Worm (Caenorhabditis elegans) whole organism, L1 larva: Measurements from ENCODE around the gene plpp-1.1.
A peak's percentile ranks its signal among the peaks of the same experiment; 100 is the strongest.

Experiments used
- aha-1 ChIP-seq: fragments of 150-350 bp; optimal IDR thresholded peaks from 2 replicates; lab custom pipeline; 2014; ENCODE audit warnings: missing biosample characterization, missing genetic modification characterization
- aly-2 ChIP-seq: fragments of 150-350 bp; optimal IDR thresholded peaks from 2 replicates; lab custom pipeline; 2014; ENCODE audit warnings: missing biosample characterization, missing genetic modification characterization
- ama-1 ChIP-seq: fragments of 150-350 bp; optimal IDR thresholded peaks from 2 replicates; lab custom pipeline; 2014
- blmp-1 ChIP-seq: fragments of 150-350 bp; optimal IDR thresholded peaks from 2 replicates; lab custom pipeline; 2014; ENCODE audit warnings: missing biosample characterization, missing genetic modification characterization
- ceh-63 ChIP-seq: fragments of 200-800 bp; sonication (Bioruptor generic); optimal IDR thresholded peaks from 2 replicates; lab custom pipeline; 2018; ENCODE audit warnings: mild to moderate bottlenecking, missing genetic modification characterization, missing compliant biosample characterization
- ceh-8 ChIP-seq: fragments of 200-800 bp; sonication (Bioruptor generic); optimal IDR thresholded peaks from 2 replicates; lab custom pipeline; 2018; ENCODE audit warnings: mild to moderate bottlenecking, missing genetic modification characterization, moderate library complexity, missing compliant biosample characterization
- ceh-82 ChIP-seq, 3 experiments: fragments of 150-350 bp in 1 of 3; sonication (generic microtip) in 2 of 3; optimal IDR thresholded peaks; 2 replicates each; lab custom pipeline; 2014 to 2017; ENCODE audit warnings: missing biosample characterization in 3 of 3, missing genetic modification characterization in 3 of 3
- ces-1 ChIP-seq: fragments of 150-350 bp; optimal IDR thresholded peaks from 2 replicates; lab custom pipeline; 2014; ENCODE audit warnings: missing biosample characterization, missing genetic modification reagents, missing genetic modification characterization
- egl-27 ChIP-seq, 2 experiments: fragments of 150-350 bp in 1 of 2; sonication (generic microtip); optimal IDR thresholded peaks; 3 replicates each; lab custom pipeline; 2017 to 2018; ENCODE audit warnings: missing biosample characterization in 2 of 2, missing genetic modification characterization in 2 of 2, missing genetic modification reagents in 2 of 2
- elt-2 ChIP-seq: sonication (generic microtip); optimal IDR thresholded peaks from 2 replicates; lab custom pipeline; 2016; ENCODE audit warnings: missing genetic modification characterization, mild to moderate bottlenecking, inconsistent platforms, missing compliant biosample characterization, missing genetic modification reagents
- elt-3 ChIP-seq, 6 experiments: fragments of 150-350 bp in 1 of 6; sonication (generic microtip); optimal IDR thresholded peaks; 2 replicates each; lab custom pipeline; 2017 to 2018; ENCODE audit warnings: missing biosample characterization in 6 of 6, missing genetic modification characterization in 6 of 6, inconsistent platforms in 1 of 6
- ets-5 ChIP-seq: fragments of 200-800 bp; sonication (Bioruptor generic); IDR thresholded peaks from 2 replicates; pipeline ENCODE4 v1.3.6; 2022; ENCODE audit warnings: missing genetic modification characterization, missing compliant biosample characterization
- fkh-10 ChIP-seq: sonication (generic microtip); optimal IDR thresholded peaks from 2 replicates; lab custom pipeline; 2017; ENCODE audit warnings: missing biosample characterization, missing genetic modification reagents, missing genetic modification characterization
- fkh-4 ChIP-seq: sonication (generic microtip); optimal IDR thresholded peaks from 2 replicates; lab custom pipeline; 2016; ENCODE audit warnings: missing compliant biosample characterization, missing genetic modification characterization, borderline replicate concordance
- grh-1 ChIP-seq: fragments of 200-800 bp; sonication (Bioruptor generic); IDR thresholded peaks from 2 replicates; pipeline ENCODE4 v1.3.6; 2022; ENCODE audit warnings: missing genetic modification reagents, missing genetic modification characterization, missing compliant biosample characterization
- jun-1 ChIP-seq: fragments of 150-350 bp; optimal IDR thresholded peaks from 2 replicates; lab custom pipeline; 2014; ENCODE audit warnings: missing biosample characterization, missing genetic modification reagents, missing genetic modification characterization
- lin-14 ChIP-seq: fragments of 200-800 bp; sonication (Bioruptor generic); optimal IDR thresholded peaks from 2 replicates; lab custom pipeline; 2018; ENCODE audit warnings: mild to moderate bottlenecking, missing genetic modification characterization, moderate library complexity, missing compliant biosample characterization
- lin-15B ChIP-seq: fragments of 150-350 bp; sonication (generic microtip); optimal IDR thresholded peaks from 3 replicates; lab custom pipeline; 2014; ENCODE audit warnings: missing biosample characterization, missing genetic modification characterization
- lsy-2 ChIP-seq, 2 experiments: fragments of 150-350 bp; optimal IDR thresholded peaks; 2 replicates each; lab custom pipeline; 2014; ENCODE audit warnings: missing biosample characterization in 2 of 2, missing genetic modification characterization in 2 of 2
- mab-9 ChIP-seq: fragments of 200-800 bp; sonication (Bioruptor generic); IDR thresholded peaks from 2 replicates; pipeline ENCODE4 v1.3.6; 2022; ENCODE audit warnings: missing genetic modification reagents, missing genetic modification characterization, missing compliant biosample characterization
- mdl-1 ChIP-seq, 2 experiments: fragments of 150-350 bp; optimal IDR thresholded peaks; 2 replicates each; lab custom pipeline; 2014 to 2017; ENCODE audit warnings: missing biosample characterization in 2 of 2, missing genetic modification characterization in 2 of 2, inconsistent platforms in 1 of 2
- mef-2 ChIP-seq: fragments of 150-350 bp; optimal IDR thresholded peaks from 2 replicates; lab custom pipeline; 2014; ENCODE audit warnings: missing biosample characterization, missing genetic modification characterization
- nhr-20 ChIP-seq: sonication (generic microtip); optimal IDR thresholded peaks from 2 replicates; lab custom pipeline; 2016; ENCODE audit warnings: mild to moderate bottlenecking, missing genetic modification characterization, missing compliant biosample characterization
- nhr-237 ChIP-seq: fragments of 150-350 bp; optimal IDR thresholded peaks from 2 replicates; lab custom pipeline; 2014; ENCODE audit warnings: missing biosample characterization, missing genetic modification characterization
- nhr-71 ChIP-seq: sonication (generic microtip); optimal IDR thresholded peaks from 2 replicates; lab custom pipeline; 2016; ENCODE audit warnings: mild to moderate bottlenecking, missing genetic modification characterization, moderate library complexity, missing compliant biosample characterization
- nhr-76 ChIP-seq: sonication (generic microtip); optimal IDR thresholded peaks from 2 replicates; lab custom pipeline; 2017; ENCODE audit warnings: missing biosample characterization, missing genetic modification characterization
- pag-3 ChIP-seq: sonication (generic microtip); optimal IDR thresholded peaks from 2 replicates; lab custom pipeline; 2017; ENCODE audit warnings: missing genetic modification characterization, mild to moderate bottlenecking, missing compliant biosample characterization, antibody characterized with exemption, borderline replicate concordance; ENCODE audit not compliant: insufficient read depth
- pax-3 ChIP-seq: fragments of 200-800 bp; sonication (Bioruptor generic); optimal IDR thresholded peaks from 2 replicates; lab custom pipeline; 2018; ENCODE audit warnings: mild to moderate bottlenecking, missing genetic modification characterization, moderate library complexity, missing compliant biosample characterization
- snpc-4 ChIP-seq: fragments of 150-350 bp; optimal IDR thresholded peaks from 2 replicates; lab custom pipeline; 2014; ENCODE audit warnings: missing biosample characterization, missing genetic modification characterization
- sox-4 ChIP-seq: sonication (generic microtip); optimal IDR thresholded peaks from 2 replicates; lab custom pipeline; 2016; ENCODE audit warnings: missing genetic modification characterization, missing compliant biosample characterization
- sptf-1 ChIP-seq: fragments of 150-350 bp; optimal IDR thresholded peaks from 2 replicates; lab custom pipeline; 2014; ENCODE audit warnings: missing biosample characterization, missing genetic modification characterization
- swsn-7 ChIP-seq: sonication (generic microtip); optimal IDR thresholded peaks from 2 replicates; lab custom pipeline; 2016; ENCODE audit warnings: missing genetic modification characterization, missing compliant biosample characterization
- vab-15 ChIP-seq: sonication (generic microtip); optimal IDR thresholded peaks from 2 replicates; lab custom pipeline; 2017; ENCODE audit warnings: missing genotype, mild to moderate bottlenecking, missing genetic modification characterization, missing compliant biosample characterization
- xbp-1 ChIP-seq: sonication (generic microtip); optimal IDR thresholded peaks from 2 replicates; lab custom pipeline; 2016; ENCODE audit warnings: missing genetic modification characterization, missing compliant biosample characterization
- zag-1 ChIP-seq: fragments of 150-350 bp; optimal IDR thresholded peaks from 2 replicates; lab custom pipeline; 2014; ENCODE audit warnings: missing biosample characterization, missing genetic modification characterization
- ztf-4 ChIP-seq: fragments of 150-350 bp; optimal IDR thresholded peaks from 2 replicates; lab custom pipeline; 2014; ENCODE audit warnings: missing biosample characterization, missing genetic modification characterization

plpp-1.1 gene

DNA sequence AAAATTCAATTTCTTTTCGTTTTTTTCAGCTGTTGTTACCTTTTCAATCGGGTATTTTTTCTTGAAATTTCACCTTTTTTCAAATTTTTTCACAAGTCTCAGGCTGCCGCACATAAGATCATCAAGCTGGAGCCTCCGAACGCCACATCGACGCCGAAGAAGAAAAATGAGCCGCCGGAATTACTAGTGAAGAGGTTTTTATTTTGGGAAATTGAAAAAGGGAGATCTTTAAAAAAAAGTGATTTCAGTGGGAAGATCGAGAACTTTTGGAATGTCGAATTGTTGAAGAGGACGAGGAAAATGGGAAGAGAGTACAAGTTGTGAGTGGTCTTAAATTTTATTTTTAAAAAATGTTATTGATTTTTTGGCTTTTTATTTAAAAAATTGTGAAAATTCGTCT lies 22.3 kb upstream of the plpp-1.1 start, which contains the start of gene sea-2:
Gene sea-2, plus strand, starts transcription at position 301 of the 400 bp plus-strand sequence.
- no peak for TF ChIP-seq snpc-4 (tag; lab: Kevin White, UChicago)
- no peak for TF ChIP-seq ces-1
- no peak for TF ChIP-seq swsn-7 (tag; lab: Kevin White, UChicago)
- no peak for TF ChIP-seq egl-27 (tag; optimal IDR thresholded peaks at IDR 0.05; lab: Kevin White, UChicago)
- TF ChIP-seq nhr-71 (tag; lab: Kevin White, UChicago): no peak
- no peak for TF ChIP-seq lin-15B
- TF ChIP-seq nhr-76 (tag; lab: Kevin White, UChicago): no peak
- no peak for TF ChIP-seq grh-1 (GFP tag; lab: Robert Waterston, UW)
- no peak for TF ChIP-seq jun-1
- TF ChIP-seq aly-2 (tag; lab: Kevin White, UChicago): no peak
- TF ChIP-seq pax-3 (tag; lab: Kevin White, UChicago): no peak
- no peak for TF ChIP-seq elt-2 (tag; lab: Kevin White, UChicago)
- no peak for TF ChIP-seq pag-3 (tag; lab: Kevin White, UChicago)
- TF ChIP-seq, all 84 proteins: peak for 0

DNA sequence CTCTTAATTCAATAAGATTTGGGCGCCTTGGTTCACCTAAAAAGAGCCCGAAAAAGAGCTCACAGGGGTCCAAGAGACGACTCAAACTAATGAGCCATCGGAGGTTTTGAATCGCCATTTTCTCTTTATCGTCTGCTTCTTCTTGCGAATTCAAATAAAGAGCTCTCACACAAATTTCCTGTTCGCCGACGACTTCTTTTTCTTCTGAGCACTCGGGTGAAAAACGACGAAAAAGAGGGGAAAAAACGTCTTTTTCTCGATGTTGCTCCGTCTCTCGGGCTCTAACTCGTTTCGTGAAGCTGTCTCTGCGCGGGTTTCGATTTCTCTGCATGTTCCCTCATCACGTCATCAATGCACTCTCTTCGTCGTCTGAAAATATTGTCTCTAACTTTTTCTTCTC lies 20.7 kb upstream of the plpp-1.1 start:
- TF ChIP-seq lin-14 (GFP tag; lab: Kevin White, UChicago) (peak; percentile 66), lsy-2 (tag; optimal IDR thresholded peaks at IDR 0.05; lab: Kevin White, UChicago) (peak in 1 of 2 experiments; percentile 12), nhr-20 (tag; lab: Kevin White, UChicago) (no peak), fkh-10 (GFP tag; lab: Kevin White, UChicago) (peak; percentile 47)

DNA sequence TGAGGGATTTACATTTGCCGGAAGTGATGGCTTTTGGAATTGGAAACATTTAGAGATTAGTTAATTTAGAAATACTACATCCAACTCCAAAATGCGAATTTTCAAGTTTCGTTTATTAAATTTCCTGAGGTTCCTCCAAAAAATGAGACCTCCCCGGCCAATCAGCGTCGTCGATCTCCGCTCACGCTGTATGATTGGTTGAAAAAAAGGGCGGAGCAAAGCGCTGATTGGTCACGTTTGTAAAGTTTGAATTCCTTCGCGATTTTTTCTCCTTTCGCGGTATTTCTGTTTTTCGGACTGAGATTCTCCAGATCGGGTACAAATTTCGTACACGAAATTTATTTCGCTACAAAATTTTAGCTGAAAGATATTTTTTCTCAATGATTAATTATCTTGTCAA lies 19.6 kb upstream of the plpp-1.1 start:
- peak; percentile 36 for TF ChIP-seq ceh-8 (GFP tag; lab: Kevin White, UChicago)
- TF ChIP-seq ztf-4: no peak

DNA sequence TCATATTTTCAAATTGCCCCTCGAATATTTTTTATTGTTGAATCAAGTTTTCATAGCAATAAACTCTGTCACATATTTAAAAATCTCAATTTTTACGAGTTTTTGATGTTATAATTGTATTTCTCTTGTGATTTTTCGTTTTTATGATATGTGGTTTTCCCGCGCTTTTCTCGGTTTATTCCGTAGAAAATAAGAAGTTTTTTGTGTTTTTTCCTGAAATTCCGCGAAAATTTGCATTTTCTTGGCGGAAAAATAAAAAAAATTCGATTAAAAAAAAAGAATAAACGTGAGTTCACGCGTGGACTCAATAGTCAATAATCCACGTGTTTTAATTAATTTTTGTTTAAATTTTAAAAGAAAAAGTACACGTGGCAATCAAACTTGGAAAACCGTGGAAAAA lies 8.2 kb upstream of the plpp-1.1 start:
- TF ChIP-seq sptf-1 (tag; lab: Kevin White, UChicago): no peak
- TF ChIP-seq vab-15: no peak
- no peak for TF ChIP-seq blmp-1 (tag; lab: Kevin White, UChicago)
- no peak for TF ChIP-seq fkh-10 (GFP tag; lab: Kevin White, UChicago)
- no peak for TF ChIP-seq nhr-20 (tag; lab: Kevin White, UChicago)
- TF ChIP-seq ets-5 (GFP tag; lab: Robert Waterston, UW): no peak
- TF ChIP-seq nhr-71 (tag; lab: Kevin White, UChicago): no peak
- TF ChIP-seq ceh-63 (GFP tag; lab: Kevin White, UChicago): no peak
- TF ChIP-seq mdl-1 (tag; optimal IDR thresholded peaks at IDR 0.05; lab: Kevin White, UChicago): no peak
- no peak for TF ChIP-seq ama-1 (lab: Kevin White, UChicago)
- no peak for TF ChIP-seq elt-3 (tag; optimal IDR thresholded peaks at IDR 0.05; lab: Kevin White, UChicago)
- no peak for TF ChIP-seq mab-9 (GFP tag; lab: Robert Waterston, UW)
- TF ChIP-seq aha-1 (tag; lab: Kevin White, UChicago): no peak
- no peak for TF ChIP-seq zag-1 (tag; lab: Kevin White, UChicago)
- TF ChIP-seq nhr-76 (tag; lab: Kevin White, UChicago): no peak
- no peak for TF ChIP-seq xbp-1 (tag; lab: Kevin White, UChicago)
- no peak for TF ChIP-seq jun-1
- TF ChIP-seq, all 84 proteins: peak for 0

- TF ChIP-seq ceh-82 (tag; optimal IDR thresholded peaks at IDR 0.05; lab: Kevin White, UChicago) (no peak), mef-2 (tag; lab: Kevin White, UChicago) (no peak), nhr-76 (tag; lab: Kevin White, UChicago) (no peak), sox-4 (no peak), nhr-237 (tag; lab: Kevin White, UChicago) (no peak), xbp-1 (tag; lab: Kevin White, UChicago) (no peak), fkh-4 (tag; lab: Kevin White, UChicago) (no peak)
- TF ChIP-seq, all 84 proteins: peak for 0
Observed at ce11 chrII:3935098-3935497, 7.3 kb upstream of the plpp-1.1 start.
